Worm (Caenorhabditis elegans): Measurements from ENCODE around the gene col-85.

DNA sequence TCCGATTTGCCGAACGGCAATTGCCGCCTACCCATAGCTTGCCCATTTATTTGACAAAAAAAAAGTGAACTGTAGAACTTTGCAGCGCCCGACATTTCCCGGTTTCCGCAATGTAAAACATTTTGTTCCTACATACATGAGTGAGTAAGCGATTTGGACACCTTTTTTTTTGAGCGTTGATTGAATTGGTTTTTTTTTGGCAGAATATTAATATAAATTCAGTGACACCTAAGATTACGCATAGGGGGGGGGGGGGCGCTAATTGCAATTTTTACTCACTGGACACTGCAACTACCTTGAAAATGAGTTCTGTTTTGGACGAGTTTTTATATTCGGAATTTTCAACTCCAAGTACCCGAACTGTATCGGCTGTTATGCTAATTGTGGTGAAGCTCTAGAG is 30.6 kb upstream of the col-85 start, which contains the start of gene srx-118:
- TF ChIP-seq hlh-11 (tag; optimal IDR thresholded peaks at IDR 0.05) (no peak), nhr-11 (tag; optimal IDR thresholded peaks at IDR 0.05) (no peak), lir-3 (tag; optimal IDR thresholded peaks at IDR 0.05) (no peak), ceh-82 (tag; optimal IDR thresholded peaks at IDR 0.05) (no peak), unc-130 (GFP tag; optimal IDR thresholded peaks at IDR 0.05) (no peak), ama-1 (optimal IDR thresholded peaks at IDR 0.05) (no peak), unc-62 (GFP tag; optimal IDR thresholded peaks at IDR 0.05 in 1 of 2) (no peak), unc-62 (tag; optimal IDR thresholded peaks at IDR 0.05) (no peak)

All from whole organism, L4 larva.